Fruit fly (Drosophila melanogaster) whole organism, prepupa: ENCODE results near the gene btn.

Source experiments
- Blimp-1 ChIP-seq: fragments of 200-800 bp; sonication (Bioruptor generic); optimal IDR thresholded peaks from 3 replicates; lab custom pipeline; 2017; ENCODE audit warnings: missing biosample characterization, missing genetic modification characterization, mild to moderate bottlenecking, moderate library complexity, missing genetic modification reagents
- CG10669 ChIP-seq: fragments of 200-800 bp; sonication (Bioruptor generic); optimal IDR thresholded peaks from 3 replicates; lab custom pipeline; 2018; ENCODE audit warnings: missing biosample characterization, mild to moderate bottlenecking, missing genetic modification characterization, moderate library complexity
- CG11902 ChIP-seq: fragments of 200-800 bp; sonication (Bioruptor generic); optimal IDR thresholded peaks from 3 replicates; lab custom pipeline; 2016; ENCODE audit warnings: missing biosample characterization, missing genetic modification characterization
- CG16779 ChIP-seq: fragments of 200-800 bp; sonication (Bioruptor generic); optimal IDR thresholded peaks from 3 replicates; lab custom pipeline; 2017; ENCODE audit warnings: missing biosample characterization, mild to moderate bottlenecking, missing genetic modification characterization
- CG3032 ChIP-seq: fragments of 200-800 bp; optimal IDR thresholded peaks from 2 replicates; lab custom pipeline; 2019; ENCODE audit warnings: missing biosample characterization, mild to moderate bottlenecking, missing genetic modification characterization, moderate library complexity
- CG31627 ChIP-seq: fragments of 200-800 bp; sonication (Bioruptor generic); optimal IDR thresholded peaks from 3 replicates; lab custom pipeline; 2016; ENCODE audit warnings: missing biosample characterization, missing genetic modification characterization
- CG3919 ChIP-seq: fragments of 200-800 bp; sonication (Bioruptor generic); optimal IDR thresholded peaks from 3 replicates; lab custom pipeline; 2016; ENCODE audit warnings: missing biosample characterization, missing genetic modification characterization
- CG4318 ChIP-seq: fragments of 200-800 bp; sonication (Bioruptor generic); optimal IDR thresholded peaks from 3 replicates; lab custom pipeline; 2017; ENCODE audit warnings: missing biosample characterization, mild to moderate bottlenecking, missing genetic modification characterization
- CG6163 ChIP-seq: fragments of 200-800 bp; sonication (Bioruptor generic); IDR thresholded peaks from 3 replicates; pipeline ENCODE4 v1.3.6; 2022; ENCODE audit warnings: missing biosample characterization, missing genetic modification characterization
- CG6808 ChIP-seq: fragments of 200-800 bp; sonication (Bioruptor generic); optimal IDR thresholded peaks from 3 replicates; lab custom pipeline; 2017; ENCODE audit warnings: missing biosample characterization, missing genetic modification characterization, mild to moderate bottlenecking, moderate library complexity, missing genetic modification reagents
- CG7368 ChIP-seq: fragments of 200-800 bp; sonication (Bioruptor generic); optimal IDR thresholded peaks from 3 replicates; lab custom pipeline; 2016; ENCODE audit warnings: missing biosample characterization, missing genetic modification characterization
- CG8119 ChIP-seq: fragments of 200-800 bp; sonication (Bioruptor generic); IDR thresholded peaks from 3 replicates; pipeline ENCODE4 v1.3.6; 2022; ENCODE audit warnings: missing biosample characterization, missing genetic modification characterization
- CG8632 ChIP-seq: fragments of 200-800 bp; sonication (Bioruptor generic); optimal IDR thresholded peaks from 3 replicates; lab custom pipeline; 2016; ENCODE audit warnings: missing biosample characterization, missing genetic modification characterization
- Eip75B ChIP-seq: fragments of 200-800 bp; sonication (Bioruptor generic); optimal IDR thresholded peaks from 3 replicates; lab custom pipeline; 2016; ENCODE audit warnings: missing biosample characterization, missing genetic modification characterization
- Eip93F ChIP-seq: fragments of 200-800 bp; sonication (Bioruptor generic); optimal IDR thresholded peaks from 2 replicates; lab custom pipeline; 2016; ENCODE audit warnings: missing biosample characterization, mild to moderate bottlenecking, missing genetic modification characterization
- Hr38 ChIP-seq: sonication (Bioruptor generic); optimal IDR thresholded peaks from 2 replicates; lab custom pipeline; 2016; ENCODE audit warnings: missing biosample characterization, missing genetic modification characterization
- Hr4 ChIP-seq: fragments of 200-800 bp; sonication (Bioruptor generic); optimal IDR thresholded peaks from 3 replicates; lab custom pipeline; 2016; ENCODE audit warnings: missing biosample characterization, missing genetic modification characterization
- Lpt ChIP-seq: fragments of 200-800 bp; sonication (Bioruptor generic); optimal IDR thresholded peaks from 3 replicates; lab custom pipeline; 2016; ENCODE audit warnings: missing biosample characterization, missing genetic modification characterization
- OdsH ChIP-seq: fragments of 200-800 bp; sonication (Bioruptor generic); optimal IDR thresholded peaks from 3 replicates; lab custom pipeline; 2016; ENCODE audit warnings: missing biosample characterization, missing genetic modification characterization
- Smox ChIP-seq: fragments of 200-800 bp; sonication (Bioruptor generic); optimal IDR thresholded peaks from 3 replicates; lab custom pipeline; 2016; ENCODE audit warnings: missing biosample characterization, missing genetic modification characterization
- Sox102F ChIP-seq: fragments of 200-800 bp; sonication (Bioruptor generic); optimal IDR thresholded peaks from 2 replicates; lab custom pipeline; 2016; ENCODE audit warnings: missing biosample characterization, mild to moderate bottlenecking, missing genetic modification characterization
- Sox14 ChIP-seq: fragments of 200-800 bp; sonication (Bioruptor generic); optimal IDR thresholded peaks from 3 replicates; lab custom pipeline; 2016; ENCODE audit warnings: missing biosample characterization, missing genetic modification characterization
- dac ChIP-seq: fragments of 200-800 bp; sonication (Bioruptor generic); optimal IDR thresholded peaks from 2 replicates; lab custom pipeline; 2017; ENCODE audit warnings: missing biosample characterization, mild to moderate bottlenecking, missing genetic modification characterization
- dsx ChIP-seq: fragments of 200-800 bp; optimal IDR thresholded peaks from 3 replicates; lab custom pipeline; 2019; ENCODE audit warnings: missing biosample characterization, mild to moderate bottlenecking, missing genetic modification characterization, moderate library complexity; ENCODE audit not compliant: poor library complexity, severe bottlenecking
- eg ChIP-seq: fragments of 200-800 bp; sonication (Bioruptor generic); IDR thresholded peaks from 3 replicates; pipeline ENCODE4 v1.3.6; 2022; ENCODE audit warnings: missing biosample characterization, missing genetic modification characterization
- esn ChIP-seq: fragments of 200-800 bp; sonication (Bioruptor generic); optimal IDR thresholded peaks from 2 replicates; lab custom pipeline; 2016; ENCODE audit warnings: missing biosample characterization, mild to moderate bottlenecking, missing genetic modification characterization, moderate library complexity
- fd59A ChIP-seq: fragments of 200-800 bp; sonication (Bioruptor generic); optimal IDR thresholded peaks from 2 replicates; lab custom pipeline; 2017; ENCODE audit warnings: missing biosample characterization, mild to moderate bottlenecking, missing genetic modification characterization, missing genetic modification reagents
- fd85E ChIP-seq: fragments of 200-800 bp; sonication (Bioruptor generic); optimal IDR thresholded peaks from 3 replicates; lab custom pipeline; 2016; ENCODE audit warnings: missing biosample characterization, missing genetic modification characterization
- fkh ChIP-seq: fragments of 200-800 bp; sonication (Bioruptor generic); optimal IDR thresholded peaks from 3 replicates; lab custom pipeline; 2017; ENCODE audit warnings: missing biosample characterization, mild to moderate bottlenecking, missing genetic modification characterization, moderate library complexity
- lz ChIP-seq: fragments of 200-800 bp; sonication (Bioruptor generic); optimal IDR thresholded peaks from 3 replicates; lab custom pipeline; 2016; ENCODE audit warnings: missing biosample characterization, missing genetic modification characterization
- net ChIP-seq: fragments of 200-800 bp; sonication (Bioruptor generic); optimal IDR thresholded peaks from 3 replicates; lab custom pipeline; 2016; ENCODE audit warnings: missing biosample characterization, missing genetic modification characterization
- pdm3 ChIP-seq: fragments of 200-800 bp; sonication (Bioruptor generic); optimal IDR thresholded peaks from 3 replicates; lab custom pipeline; 2016; ENCODE audit warnings: missing biosample characterization, missing genetic modification characterization
- salr ChIP-seq, 2 experiments: fragments of 200-800 bp; sonication (Bioruptor generic); optimal IDR thresholded peaks; 3 replicates each; lab custom pipeline; 2016 to 2018; ENCODE audit warnings: missing biosample characterization in 2 of 2, missing genetic modification characterization in 2 of 2, mild to moderate bottlenecking in 1 of 2
- spab ChIP-seq: fragments of 200-800 bp; sonication (Bioruptor generic); optimal IDR thresholded peaks from 2 replicates; lab custom pipeline; 2017; ENCODE audit warnings: missing biosample characterization, mild to moderate bottlenecking, missing genetic modification characterization, missing genetic modification reagents
- svp ChIP-seq: fragments of 200-800 bp; sonication (Bioruptor generic); peaks from one replicate; lab custom pipeline; 2016; ENCODE audit warnings: missing biosample characterization, missing genetic modification characterization
- topi ChIP-seq: fragments of 200-800 bp; sonication (Bioruptor generic); optimal IDR thresholded peaks from 3 replicates; lab custom pipeline; 2016; ENCODE audit warnings: missing biosample characterization, missing genetic modification characterization
- vri ChIP-seq: fragments of 200-800 bp; sonication (Bioruptor generic); optimal IDR thresholded peaks from 3 replicates; lab custom pipeline; 2016; ENCODE audit warnings: missing biosample characterization, mild to moderate bottlenecking, missing genetic modification characterization

The btn gene

dm6 chr3R:22624737-22625136 lies 38.3 kb upstream of the btn start (continued):
- TF ChIP-seq Blimp-1 (GFP tag; lab: Kevin White, UChicago) (no peak), esn (GFP tag; lab: Kevin White, UChicago) (peak; percentile 84), dac (GFP tag; lab: Kevin White, UChicago) (peak; percentile 78), dsx (peak; percentile 90), svp (GFP tag; lab: Kevin White, UChicago) (peak; percentile 93), CG10669 (GFP tag; lab: Kevin White, UChicago) (peak; percentile 91), fd59A (peak; percentile 78), Sox102F (GFP tag; lab: Kevin White, UChicago) (no peak), fd85E (GFP tag; lab: Kevin White, UChicago) (peak; percentile 60), OdsH (GFP tag; lab: Kevin White, UChicago) (peak; percentile 89), eg (GFP tag; lab: Robert Waterston, UW) (peak; percentile 95), CG3032 (tag; lab: Kevin White, UChicago) (peak; percentile 86), fkh (GFP tag; lab: Kevin White, UChicago) (no peak), spab (GFP tag; lab: Kevin White, UChicago) (peak; percentile 88), Eip93F (no peak), CG6808 (GFP tag; lab: Kevin White, UChicago) (peak; percentile 86), CG8119 (GFP tag; lab: Robert Waterston, UW) (peak; percentile 95), Hr4 (peak; percentile 95), CG8632 (peak; percentile 75), net (peak; percentile 87), salr (GFP tag; optimal IDR thresholded peaks at IDR 0.05; lab: Kevin White, UChicago) (peak in 1 of 2 experiments; percentile 68), CG4318 (no peak), Hr38 (GFP tag; lab: Kevin White, UChicago) (peak; percentile 44), topi (GFP tag; lab: Kevin White, UChicago) (peak; percentile 81), CG16779 (peak; percentile 87), Eip75B (GFP tag; lab: Kevin White, UChicago) (peak; percentile 91)
- TF ChIP-seq, all 60 proteins: peak for 48

- no peak for TF ChIP-seq lz (GFP tag; lab: Kevin White, UChicago)
- TF ChIP-seq salr (GFP tag; optimal IDR thresholded peaks at IDR 0.05; lab: Kevin White, UChicago) = no peak
- TF ChIP-seq fkh (GFP tag; lab: Kevin White, UChicago) = peak; percentile 92
- TF ChIP-seq CG6163 = no peak
Measured at dm6 chr3R:22618280-22618679, 31.9 kb upstream of the btn start, which contains the start of gene mRpL45. TSS of gene mRpL45 (plus strand) at chr3R:22618492.

- TF ChIP-seq CG8632 (no peak), vri (no peak), Eip75B (GFP tag; lab: Kevin White, UChicago) (no peak), CG7368 (GFP tag; lab: Kevin White, UChicago) (no peak), CG6163 (no peak), eg (GFP tag; lab: Robert Waterston, UW) (no peak), Smox (GFP tag; lab: Kevin White, UChicago) (no peak), CG11902 (GFP tag; lab: Kevin White, UChicago) (no peak), pdm3 (no peak), fkh (GFP tag; lab: Kevin White, UChicago) (no peak), CG31627 (GFP tag; lab: Kevin White, UChicago) (no peak), Sox14 (no peak), Eip93F (no peak), Hr4 (no peak), lz (GFP tag; lab: Kevin White, UChicago) (no peak), Lpt (GFP tag; lab: Kevin White, UChicago) (no peak), Sox102F (GFP tag; lab: Kevin White, UChicago) (no peak), CG3919 (GFP tag; lab: Kevin White, UChicago) (no peak)
Measured at dm6 chr3R:22616211-22616610, 29.8 kb upstream of the btn start, which contains the start of gene CG31161. TSS of gene CG31161 (plus strand) at chr3R:22616511.
